Worm (Caenorhabditis elegans): ENCODE measurements around the gene ZK381.2.

ZK381.2 gene

ce11 chrIV:6984449-6985380 is 19.4 kb downstream of the ZK381.2 start:
- TF ChIP-seq elt-1 (tag; optimal IDR thresholded peaks at IDR 0.05) (no peak), fos-1 (tag; optimal IDR thresholded peaks at IDR 0.05) (no peak), fkh-10 (GFP tag; optimal IDR thresholded peaks at IDR 0.05) (no peak), nhr-28 (tag; optimal IDR thresholded peaks at IDR 0.05) (no peak), nhr-76 (tag; optimal IDR thresholded peaks at IDR 0.05) (no peak), nhr-11 (tag; optimal IDR thresholded peaks at IDR 0.05) (no peak), mdl-1 (tag; optimal IDR thresholded peaks at IDR 0.05) (no peak), ceh-28 (tag; optimal IDR thresholded peaks at IDR 0.05) (no peak), elt-2 (tag; optimal IDR thresholded peaks at IDR 0.05) (no peak), fkh-2 (tag; optimal IDR thresholded peaks at IDR 0.05) (no peak), pqm-1 (tag; optimal IDR thresholded peaks at IDR 0.05) (no peak), elt-3 (tag; optimal IDR thresholded peaks at IDR 0.05) (no peak), skn-1 (tag; optimal IDR thresholded peaks at IDR 0.05) (no peak), nhr-23 (tag; optimal IDR thresholded peaks at IDR 0.05) (no peak), tbx-2 (tag; optimal IDR thresholded peaks at IDR 0.05) (no peak), ceh-9 (tag; optimal IDR thresholded peaks at IDR 0.05) (no peak), nhr-77 (tag; optimal IDR thresholded peaks at IDR 0.05) (no peak), nhr-237 (tag; optimal IDR thresholded peaks at IDR 0.05) (no peak), ztf-4 (tag; optimal IDR thresholded peaks at IDR 0.05) (no peak), unc-62 (GFP tag; optimal IDR thresholded peaks at IDR 0.05) (no peak)

- TF ChIP-seq unc-39 (tag; optimal IDR thresholded peaks at IDR 0.05), result no peak
Measured at ce11 chrIV:6986835-6987234, 21.5 kb downstream of the ZK381.2 start, which contains the start of gene prkl-1. prkl-1 (minus strand) TSS chrIV:6986935.

- TF ChIP-seq fkh-10 (GFP tag; optimal IDR thresholded peaks at IDR 0.05) (no peak), ceh-28 (tag; optimal IDR thresholded peaks at IDR 0.05) (no peak), eor-1 (tag; optimal IDR thresholded peaks at IDR 0.05) (no peak), sea-2 (GFP tag; optimal IDR thresholded peaks at IDR 0.05) (no peak), nhr-23 (tag; optimal IDR thresholded peaks at IDR 0.05) (no peak), lsy-12 (tag; optimal IDR thresholded peaks at IDR 0.05) (no peak), nhr-67 (tag; optimal IDR thresholded peaks at IDR 0.05) (no peak), tbx-2 (tag; optimal IDR thresholded peaks at IDR 0.05) (no peak), ceh-9 (tag; optimal IDR thresholded peaks at IDR 0.05) (no peak)
Measured at ce11 chrIV:6991070-6991469, 25.8 kb downstream of the ZK381.2 start.

- TF ChIP-seq eor-1 (tag; optimal IDR thresholded peaks at IDR 0.05) (no peak), elt-2 (tag; optimal IDR thresholded peaks at IDR 0.05) (no peak), nhr-43 (tag; optimal IDR thresholded peaks at IDR 0.05; ENCODE audit: poor library complexity, severe bottlenecking) (no peak), ceh-16 (tag; optimal IDR thresholded peaks at IDR 0.05) (no peak), tbx-2 (tag; optimal IDR thresholded peaks at IDR 0.05) (no peak)
Measured at ce11 chrIV:6997918-6998317, 32.6 kb downstream of the ZK381.2 start.

ce11 chrIV:6999206-6999605 is 33.9 kb downstream of the ZK381.2 start, which contains the start of gene C25A8.5:
C25A8.5 (plus strand) TSS chrIV:6999506.
- TF ChIP-seq nhr-67 (tag; optimal IDR thresholded peaks at IDR 0.05), result no peak
- no peak for TF ChIP-seq egl-5 (tag; optimal IDR thresholded peaks at IDR 0.05)
- TF ChIP-seq nhr-77 (tag; optimal IDR thresholded peaks at IDR 0.05), result no peak
- TF ChIP-seq nhr-25 (tag; optimal IDR thresholded peaks at IDR 0.05), result no peak
- no peak for TF ChIP-seq fkh-2 (tag; optimal IDR thresholded peaks at IDR 0.05)
- TF ChIP-seq snpc-4 (tag; optimal IDR thresholded peaks at IDR 0.05), result no peak
- no peak for TF ChIP-seq fos-1 (tag; optimal IDR thresholded peaks at IDR 0.05)

ce11 chrIV:7003323-7003722 is 38.0 kb downstream of the ZK381.2 start, which contains the start of gene cht-3:
cht-3 (plus strand) TSS chrIV:7003623.
- TF ChIP-seq egl-27 (tag; optimal IDR thresholded peaks at IDR 0.05) (no peak), nhr-23 (tag; optimal IDR thresholded peaks at IDR 0.05) (no peak), nhr-67 (tag; optimal IDR thresholded peaks at IDR 0.05) (no peak), fkh-2 (tag; optimal IDR thresholded peaks at IDR 0.05) (no peak), nhr-12 (tag; optimal IDR thresholded peaks at IDR 0.05) (no peak)

Measured in whole organism, L3 larva.